Worm (Caenorhabditis elegans) whole organism, late embryonic: ENCODE data around the gene fbxc-47.

Source experiments
- F13H6.1 ChIP-seq: sonication (generic microtip); optimal IDR thresholded peaks from 2 replicates; lab custom pipeline; 2016; ENCODE audit warnings: missing genetic modification characterization, missing compliant biosample characterization
- K09A11.1 ChIP-seq: sonication (generic microtip); optimal IDR thresholded peaks from 2 replicates; lab custom pipeline; 2017; ENCODE audit warnings: antibody characterized with exemption, mild to moderate bottlenecking, missing genetic modification characterization, missing compliant biosample characterization; ENCODE audit not compliant: insufficient read depth
- Y22D7AL.16 ChIP-seq: sonication (generic microtip); optimal IDR thresholded peaks from 2 replicates; lab custom pipeline; 2016; ENCODE audit warnings: missing genetic modification characterization, missing compliant biosample characterization
- ahr-1 ChIP-seq: sonication (generic microtip); optimal IDR thresholded peaks from 2 replicates; lab custom pipeline; 2016; ENCODE audit warnings: missing genetic modification characterization, missing compliant biosample characterization
- ceh-18 ChIP-seq: sonication (generic microtip); optimal IDR thresholded peaks from 2 replicates; lab custom pipeline; 2016; ENCODE audit warnings: missing genetic modification characterization, missing compliant biosample characterization
- ceh-2 ChIP-seq: sonication (generic microtip); optimal IDR thresholded peaks from 2 replicates; lab custom pipeline; 2016; ENCODE audit warnings: missing genotype, missing genetic modification characterization, missing compliant biosample characterization
- ceh-22 ChIP-seq: sonication (generic microtip); optimal IDR thresholded peaks from 2 replicates; lab custom pipeline; 2017; ENCODE audit warnings: missing biosample characterization, missing genetic modification characterization
- ceh-24 ChIP-seq: sonication (generic microtip); optimal IDR thresholded peaks from 2 replicates; lab custom pipeline; 2016; ENCODE audit warnings: mild to moderate bottlenecking, missing genetic modification characterization, missing compliant biosample characterization
- ceh-31 ChIP-seq: sonication (generic microtip); optimal IDR thresholded peaks from 2 replicates; lab custom pipeline; 2016; ENCODE audit warnings: missing genetic modification characterization, missing compliant biosample characterization
- ceh-45 ChIP-seq: fragments of 200-800 bp; sonication (Bioruptor generic); IDR thresholded peaks from 2 replicates; pipeline ENCODE4 v1.3.6; 2022; ENCODE audit warnings: missing genetic modification reagents, missing genetic modification characterization, missing compliant biosample characterization
- ceh-48 ChIP-seq: sonication (generic microtip); optimal IDR thresholded peaks from 2 replicates; lab custom pipeline; 2016; ENCODE audit warnings: missing genetic modification characterization, inconsistent platforms, missing compliant biosample characterization
- che-1 ChIP-seq: sonication (generic microtip); optimal IDR thresholded peaks from 2 replicates; lab custom pipeline; 2016; ENCODE audit warnings: mild to moderate bottlenecking, missing genetic modification characterization, missing compliant biosample characterization
- elt-2 ChIP-seq: sonication (generic microtip); optimal IDR thresholded peaks from 2 replicates; lab custom pipeline; 2016; ENCODE audit warnings: missing genetic modification reagents, missing genetic modification characterization, missing compliant biosample characterization
- eyg-1 ChIP-seq: sonication (generic microtip); optimal IDR thresholded peaks from 2 replicates; lab custom pipeline; 2016; ENCODE audit warnings: missing genotype, missing genetic modification characterization, missing compliant biosample characterization
- fax-1 ChIP-seq: sonication (generic microtip); optimal IDR thresholded peaks from 2 replicates; lab custom pipeline; 2016; ENCODE audit warnings: missing genotype, missing genetic modification characterization, missing compliant biosample characterization
- gmeb-2 ChIP-seq: sonication (generic microtip); optimal IDR thresholded peaks from 2 replicates; lab custom pipeline; 2016; ENCODE audit warnings: missing genetic modification characterization, inconsistent platforms, missing compliant biosample characterization
- hlh-30 ChIP-seq: sonication (generic microtip); optimal IDR thresholded peaks from 2 replicates; lab custom pipeline; 2017; ENCODE audit warnings: antibody characterized with exemption, missing genetic modification characterization, missing compliant biosample characterization; ENCODE audit not compliant: insufficient read depth
- hlh-8 ChIP-seq: sonication (generic microtip); optimal IDR thresholded peaks from 2 replicates; lab custom pipeline; 2016; ENCODE audit warnings: missing genotype, missing genetic modification characterization, missing compliant biosample characterization
- madf-2 ChIP-seq: sonication (generic microtip); optimal IDR thresholded peaks from 2 replicates; lab custom pipeline; 2017; ENCODE audit warnings: missing genetic modification characterization, missing compliant biosample characterization
- nfya-1 ChIP-seq: sonication (generic microtip); optimal IDR thresholded peaks from 2 replicates; lab custom pipeline; 2017; ENCODE audit warnings: missing genetic modification characterization, mild to moderate bottlenecking, missing compliant biosample characterization, antibody characterized with exemption, moderate library complexity
- npax-4 ChIP-seq: sonication (generic microtip); optimal IDR thresholded peaks from 2 replicates; lab custom pipeline; 2016; ENCODE audit warnings: missing genetic modification characterization, missing compliant biosample characterization
- pag-3 ChIP-seq: sonication (generic microtip); optimal IDR thresholded peaks from 2 replicates; lab custom pipeline; 2016; ENCODE audit warnings: missing compliant biosample characterization, missing genetic modification characterization, borderline replicate concordance
- pat-9 ChIP-seq: fragments of 200-800 bp; sonication (Bioruptor generic); optimal IDR thresholded peaks from 2 replicates; lab custom pipeline; 2018; ENCODE audit warnings: mild to moderate bottlenecking, missing genetic modification characterization, moderate library complexity, missing compliant biosample characterization
- pha-2 ChIP-seq: sonication (generic microtip); optimal IDR thresholded peaks from 2 replicates; lab custom pipeline; 2017; ENCODE audit warnings: mild to moderate bottlenecking, missing genetic modification characterization, missing compliant biosample characterization
- pqm-1 ChIP-seq: sonication (generic microtip); optimal IDR thresholded peaks from 2 replicates; lab custom pipeline; 2016; ENCODE audit warnings: missing genetic modification characterization, missing compliant biosample characterization
- ref-2 ChIP-seq: sonication (generic microtip); optimal IDR thresholded peaks from 2 replicates; lab custom pipeline; 2016; ENCODE audit warnings: missing genetic modification characterization, missing compliant biosample characterization
- tbx-2 ChIP-seq: sonication (generic microtip); optimal IDR thresholded peaks from 2 replicates; lab custom pipeline; 2016; ENCODE audit warnings: missing genetic modification characterization, missing compliant biosample characterization
- tbx-7 ChIP-seq: sonication (generic microtip); optimal IDR thresholded peaks from 2 replicates; lab custom pipeline; 2016; ENCODE audit warnings: missing genotype, missing genetic modification characterization, missing compliant biosample characterization
- unc-3 ChIP-seq, 2 experiments: fragments of 200-800 bp in 1 of 2; sonication (Bioruptor generic) in 1 of 2; sonication (generic microtip) in 1 of 2; conservative IDR thresholded peaks in 1 of 2; optimal IDR thresholded peaks in 1 of 2; 2 replicates each; pipeline versions ENCODE4 v1.3.6 to Lab custom; 2016 to 2022; ENCODE audit warnings: missing compliant biosample characterization in 2 of 2, missing genetic modification characterization in 2 of 2, missing genetic modification reagents in 1 of 2
- unc-42 ChIP-seq: sonication (generic microtip); optimal IDR thresholded peaks from 2 replicates; lab custom pipeline; 2016; ENCODE audit warnings: missing genotype, missing genetic modification characterization, missing compliant biosample characterization
- unc-55 ChIP-seq: sonication (generic microtip); optimal IDR thresholded peaks from 2 replicates; lab custom pipeline; 2017; ENCODE audit warnings: missing biosample characterization, missing genetic modification reagents, missing genetic modification characterization

The fbxc-47 gene

ce11 chrIV:3803252-3803651 lies 2.1 kb upstream of the fbxc-47 start, which contains the start of the genes algn-14 and M02B7.2 (continued):
- peak; percentile 76 for TF ChIP-seq tbx-2
- peak; percentile 73 for TF ChIP-seq tbx-7
- TF ChIP-seq che-1, result no peak
- no peak for TF ChIP-seq Y22D7AL.16 (tag; lab: Kevin White, UChicago)
- TF ChIP-seq F13H6.1 (tag; lab: Kevin White, UChicago), result no peak
- no peak for TF ChIP-seq pqm-1 (tag; lab: Kevin White, UChicago)
- no peak for TF ChIP-seq npax-4 (tag; lab: Kevin White, UChicago)
- TF ChIP-seq ahr-1 (tag; lab: Kevin White, UChicago), result no peak
- TF ChIP-seq unc-55 (GFP tag; lab: Kevin White, UChicago), result no peak
- TF ChIP-seq nfya-1, result peak; percentile 11
- peak; percentile 47 for TF ChIP-seq unc-42 (tag; lab: Kevin White, UChicago)
- no peak for TF ChIP-seq pha-2 (tag; lab: Kevin White, UChicago)

ce11 chrIV:3807092-3807491 lies 1.8 kb downstream of the fbxc-47 start, which contains the start of gene M02B7.7:
Gene M02B7.7 (minus strand): TSS chrIV:3807192.
- TF ChIP-seq pqm-1 (tag; lab: Kevin White, UChicago) (no peak), unc-42 (tag; lab: Kevin White, UChicago) (no peak), ceh-22 (tag; lab: Kevin White, UChicago) (no peak), madf-2 (tag; lab: Kevin White, UChicago) (no peak), ceh-31 (tag; lab: Kevin White, UChicago) (no peak), ref-2 (tag; lab: Kevin White, UChicago) (no peak), eyg-1 (tag; lab: Kevin White, UChicago) (no peak), Y22D7AL.16 (tag; lab: Kevin White, UChicago) (no peak), K09A11.1 (tag; lab: Kevin White, UChicago) (no peak), ceh-24 (no peak), pag-3 (tag; lab: Kevin White, UChicago) (no peak), ceh-2 (tag; lab: Kevin White, UChicago) (no peak), pat-9 (tag; lab: Kevin White, UChicago) (no peak)
- TF ChIP-seq, all 69 proteins: peak for 0

- no peak for TF ChIP-seq fax-1 (tag; lab: Kevin White, UChicago)
- no peak for TF ChIP-seq ceh-45 (GFP tag; lab: Robert Waterston, UW)
- peak; percentile 4 for TF ChIP-seq ceh-31 (tag; lab: Kevin White, UChicago)
- TF ChIP-seq hlh-30 (tag; lab: Kevin White, UChicago), result no peak
- no peak for TF ChIP-seq madf-2 (tag; lab: Kevin White, UChicago)
- TF ChIP-seq ceh-48 (tag; lab: Kevin White, UChicago), result no peak
Observed at ce11 chrIV:3807545-3807944, 2.2 kb downstream of the fbxc-47 start.

ce11 chrIV:3812812-3813211 lies 7.5 kb downstream of the fbxc-47 start:
- TF ChIP-seq ceh-18 (tag; lab: Kevin White, UChicago), result no peak
- no peak for TF ChIP-seq unc-42 (tag; lab: Kevin White, UChicago)
- TF ChIP-seq unc-3 (GFP tag; conservative IDR thresholded peaks at IDR 0.05; lab: Robert Waterston, UW), result no peak
- no peak for TF ChIP-seq unc-3 (tag; optimal IDR thresholded peaks at IDR 0.05; lab: Kevin White, UChicago)
- TF ChIP-seq npax-4 (tag; lab: Kevin White, UChicago), result no peak
- TF ChIP-seq hlh-8, result no peak

ce11 chrIV:3814553-3815258 lies 9.4 kb downstream of the fbxc-47 start:
- no peak for TF ChIP-seq gmeb-2 (tag; lab: Kevin White, UChicago)
- peak; percentile 20 for TF ChIP-seq elt-2
